Worm (Caenorhabditis elegans): ENCODE results near the gene idi-1.

Gene idi-1

DNA sequence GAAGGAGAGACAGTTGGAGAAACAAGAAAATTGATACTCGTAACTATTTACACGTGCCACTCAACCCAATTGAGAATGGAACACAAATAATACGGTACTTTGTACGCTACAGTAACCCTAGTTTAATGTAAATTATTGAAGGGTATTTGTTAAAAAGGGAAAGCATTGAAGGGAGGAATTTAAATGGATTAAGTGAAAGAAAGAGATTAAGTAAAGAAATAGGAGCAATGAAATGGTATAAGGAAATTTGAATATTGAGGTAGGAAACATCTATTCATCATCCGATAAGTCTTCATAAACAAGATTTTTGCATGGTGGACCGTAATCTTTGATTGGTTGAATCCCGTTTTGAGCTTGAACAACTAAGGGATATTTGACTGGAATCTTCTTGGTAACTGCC, 19.8 kb downstream of the idi-1 start:
- TF ChIP-seq egl-13 (tag; optimal IDR thresholded peaks at IDR 0.05) (no peak), efl-1 (optimal IDR thresholded peaks at IDR 0.05) (no peak), efl-1 (GFP tag; optimal IDR thresholded peaks at IDR 0.05 in 1 of 2) (peak in 1 of 2 experiments; percentile 24)

DNA sequence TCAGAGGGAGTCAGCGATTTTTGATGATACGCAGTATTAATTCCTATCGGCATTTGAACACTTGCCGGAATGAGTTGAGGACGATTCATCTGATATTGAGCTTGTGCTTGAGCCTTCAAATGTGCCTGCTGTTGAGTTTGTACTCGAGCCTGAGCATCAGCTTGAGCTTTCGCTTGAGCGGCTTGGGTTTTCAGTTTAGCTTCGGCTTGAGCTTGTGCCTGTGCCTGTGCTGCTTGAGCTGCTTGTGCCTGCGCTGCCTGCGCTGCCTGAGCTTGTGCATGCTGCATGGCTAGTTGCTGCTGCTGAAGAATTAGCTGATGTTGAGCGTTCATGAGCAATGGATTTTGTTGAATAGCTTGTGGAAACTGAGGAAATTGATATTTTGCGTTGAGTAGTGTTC, 24.4 kb downstream of the idi-1 start:
- TF ChIP-seq unc-30 (tag; optimal IDR thresholded peaks at IDR 0.05) = no peak
- TF ChIP-seq F16B12.6 (tag; optimal IDR thresholded peaks at IDR 0.05) = no peak
- no peak for TF ChIP-seq xbp-1 (tag; optimal IDR thresholded peaks at IDR 0.05)
- TF ChIP-seq pag-3 (tag; optimal IDR thresholded peaks at IDR 0.05; ENCODE audit: borderline replicate concordance, insufficient read depth) = no peak
- no peak for TF ChIP-seq ceh-90 (tag; optimal IDR thresholded peaks at IDR 0.05)
- TF ChIP-seq mef-2 (tag; optimal IDR thresholded peaks at IDR 0.05) = no peak
- no peak for TF ChIP-seq lsy-2 (tag; optimal IDR thresholded peaks at IDR 0.05)

DNA sequence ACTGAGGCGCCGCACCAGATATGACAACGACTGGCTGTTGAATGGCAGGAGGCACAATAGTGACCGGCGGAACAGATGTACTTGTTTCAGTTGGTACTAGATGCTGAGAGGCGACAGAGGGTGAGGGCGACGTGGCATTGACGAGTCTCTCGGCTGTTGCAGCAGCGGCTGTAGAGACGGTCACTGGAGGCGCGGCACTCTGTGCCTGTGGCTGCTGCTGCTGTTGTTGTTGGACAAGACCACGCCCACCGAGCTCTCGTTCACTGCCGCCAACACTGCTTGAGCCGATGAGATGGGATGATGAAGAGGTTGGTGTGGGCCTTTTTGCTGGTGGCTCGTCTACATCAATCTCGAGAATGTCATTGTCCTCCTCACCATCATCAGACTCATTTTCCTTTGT, 25.6 kb downstream of the idi-1 start:
- TF ChIP-seq hlh-4 (tag; optimal IDR thresholded peaks at IDR 0.05) (no peak), unc-130 (tag; optimal IDR thresholded peaks at IDR 0.05) (no peak), C16A3.4 (tag; optimal IDR thresholded peaks at IDR 0.05) (no peak), snpc-4 (tag; optimal IDR thresholded peaks at IDR 0.05) (no peak), lir-3 (tag; optimal IDR thresholded peaks at IDR 0.05; ENCODE audit: poor library complexity) (no peak), mef-2 (tag; optimal IDR thresholded peaks at IDR 0.05) (no peak), blmp-1 (tag; optimal IDR thresholded peaks at IDR 0.05) (no peak), ets-5 (GFP tag; IDR thresholded peaks at IDR 0.05) (no peak), ztf-4 (tag; optimal IDR thresholded peaks at IDR 0.05) (no peak), sup-37 (GFP tag; optimal IDR thresholded peaks at IDR 0.05) (no peak), aha-1 (tag; optimal IDR thresholded peaks at IDR 0.05) (no peak), Y116A8C.19 (tag; optimal IDR thresholded peaks at IDR 0.05; ENCODE audit: borderline replicate concordance) (no peak)

DNA sequence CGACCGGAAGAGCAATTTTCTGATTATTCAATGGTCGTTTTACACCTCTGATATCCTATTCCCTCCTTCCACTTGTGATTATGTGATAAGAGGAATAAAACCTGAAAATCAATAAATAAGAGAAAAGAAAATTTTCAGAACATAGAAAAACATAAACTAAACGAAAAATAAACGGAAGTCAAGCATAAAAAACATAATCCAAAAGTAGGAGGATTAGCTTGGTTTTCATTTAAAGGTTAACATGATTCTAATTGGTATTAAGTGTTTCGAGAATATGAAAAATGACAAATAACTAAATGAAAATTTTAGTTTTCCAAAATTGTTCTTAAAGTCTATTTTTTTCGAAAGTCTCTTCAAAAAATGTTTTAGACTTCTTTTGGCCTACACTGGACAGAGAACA, 29.6 kb downstream of the idi-1 start, which contains the start of gene gei-8:
gei-8 (minus strand) TSS at position 101 of the 400 bp plus-strand sequence.
- peak; percentile 38 for TF ChIP-seq dsc-1 (tag; optimal IDR thresholded peaks at IDR 0.05)
- no peak for TF ChIP-seq mab-9 (GFP tag; IDR thresholded peaks at IDR 0.05)

- TF ChIP-seq skn-1 (tag; optimal IDR thresholded peaks at IDR 0.05) (no peak), lin-14 (GFP tag; optimal IDR thresholded peaks at IDR 0.05) (peak; percentile 13), mab-9 (GFP tag; IDR thresholded peaks at IDR 0.05) (no peak), ztf-4 (tag; optimal IDR thresholded peaks at IDR 0.05) (peak; percentile 23), pax-3 (tag; optimal IDR thresholded peaks at IDR 0.05) (peak; percentile 26), fkh-8 (tag; optimal IDR thresholded peaks at IDR 0.05) (peak; percentile 89), nhr-20 (tag; optimal IDR thresholded peaks at IDR 0.05) (peak; percentile 19), nhr-71 (tag; optimal IDR thresholded peaks at IDR 0.05) (peak; percentile 81), nhr-85 (tag) (no peak), hlh-4 (tag; optimal IDR thresholded peaks at IDR 0.05) (peak; percentile 21), isw-1 (GFP tag; IDR thresholded peaks at IDR 0.05) (no peak), nhr-47 (tag; optimal IDR thresholded peaks at IDR 0.05) (peak; percentile 66), swsn-7 (tag; optimal IDR thresholded peaks at IDR 0.05) (peak; percentile 2), xbp-1 (tag; optimal IDR thresholded peaks at IDR 0.05) (no peak), dsc-1 (tag; optimal IDR thresholded peaks at IDR 0.05) (peak; percentile 75), elt-2 (tag; optimal IDR thresholded peaks at IDR 0.05) (no peak), efl-1 (optimal IDR thresholded peaks at IDR 0.05) (no peak), efl-1 (GFP tag; optimal IDR thresholded peaks at IDR 0.05 in 1 of 2) (peak in 1 of 2 experiments; percentile 51), irx-1 (tag; optimal IDR thresholded peaks at IDR 0.05) (no peak), nhr-84 (tag; optimal IDR thresholded peaks at IDR 0.05) (no peak)
These were observed 30.4 kb downstream of the idi-1 start for ce11 chrIII:8121923-8122322.

Data from whole organism, L1 larva.